Worm (Caenorhabditis elegans): Measurements from ENCODE around the gene F22B7.1.

The F22B7.1 gene

ce11 chrIII:8620259-8620658, 44.9 kb upstream of the F22B7.1 start:
- TF ChIP-seq hrde-1 (tag; optimal IDR thresholded peaks at IDR 0.05; ENCODE audit: borderline replicate concordance) (no peak), ceh-100 (GFP tag; IDR thresholded peaks at IDR 0.05) (no peak), ztf-25 (GFP tag; IDR thresholded peaks at IDR 0.05) (no peak), ztf-6 (GFP tag; IDR thresholded peaks at IDR 0.05) (no peak), somi-1 (GFP tag; optimal IDR thresholded peaks at IDR 0.05) (no peak), lin-26 (GFP tag; IDR thresholded peaks at IDR 0.05) (no peak), ztf-26 (tag; optimal IDR thresholded peaks at IDR 0.05) (no peak), zfh-2 (GFP tag; conservative IDR thresholded peaks at IDR 0.05) (no peak), rpc-1 (optimal IDR thresholded peaks at IDR 0.05) (no peak), rpc-1 (tag; optimal IDR thresholded peaks at IDR 0.05) (no peak), akir-1 (GFP tag; optimal IDR thresholded peaks at IDR 0.05) (no peak), snpc-1.1 (tag; optimal IDR thresholded peaks at IDR 0.05; ENCODE audit: insufficient read depth) (no peak), attf-6 (GFP tag; IDR thresholded peaks at IDR 0.05) (no peak), ztf-18 (tag; optimal IDR thresholded peaks at IDR 0.05) (no peak), madf-3 (GFP tag; IDR thresholded peaks at IDR 0.05) (no peak), B0261.1 (tag; optimal IDR thresholded peaks at IDR 0.05) (no peak)

- TF ChIP-seq B0261.1 (tag; optimal IDR thresholded peaks at IDR 0.05) = no peak
- TF ChIP-seq F57C9.4 (tag; optimal IDR thresholded peaks at IDR 0.05) = no peak
- TF ChIP-seq ztf-22 (GFP tag; optimal IDR thresholded peaks at IDR 0.05) = no peak
- TF ChIP-seq mcd-1 (GFP tag; IDR thresholded peaks at IDR 0.05) = no peak
- TF ChIP-seq ztf-18 (tag; optimal IDR thresholded peaks at IDR 0.05) = no peak
- TF ChIP-seq ceh-100 (GFP tag; IDR thresholded peaks at IDR 0.05) = no peak
- TF ChIP-seq C17E4.6 (GFP tag; IDR thresholded peaks at IDR 0.05) = no peak
- TF ChIP-seq hlh-26 (GFP tag; conservative IDR thresholded peaks at IDR 0.05) = no peak
- TF ChIP-seq C06A6.2 (GFP tag; conservative IDR thresholded peaks at IDR 0.05) = no peak
- no peak for TF ChIP-seq nfya-2 (GFP tag; IDR thresholded peaks at IDR 0.05)
- no peak for TF ChIP-seq lin-35 (GFP tag; optimal IDR thresholded peaks at IDR 0.05)
- no peak for TF ChIP-seq ceh-91 (GFP tag; IDR thresholded peaks at IDR 0.05)
- TF ChIP-seq snpc-1.3 (tag; optimal IDR thresholded peaks at IDR 0.05; ENCODE audit: insufficient read depth) = no peak
These were observed 44.1 kb upstream of the F22B7.1 start for ce11 chrIII:8621002-8621401.

ce11 chrIII:8621982-8622381, 43.2 kb upstream of the F22B7.1 start:
- TF ChIP-seq zim-3 (tag; optimal IDR thresholded peaks at IDR 0.05) (no peak), F52B5.7 (tag; optimal IDR thresholded peaks at IDR 0.05) (no peak), aptf-3 (GFP tag; IDR thresholded peaks at IDR 0.05) (no peak), F57A8.1 (GFP tag; optimal IDR thresholded peaks at IDR 0.05) (no peak), K11D2.4 (GFP tag; IDR thresholded peaks at IDR 0.05) (no peak), lir-1 (GFP tag; conservative IDR thresholded peaks at IDR 0.05) (no peak), ceh-91 (GFP tag; IDR thresholded peaks at IDR 0.05) (no peak), let-607 (tag; optimal IDR thresholded peaks at IDR 0.05) (no peak)

ce11 chrIII:8622435-8622834, 42.7 kb upstream of the F22B7.1 start, which contains the start of gene ceh-16:
Gene ceh-16 (plus strand): TSS chrIII:8622735.
- TF ChIP-seq ztf-3 (GFP tag; optimal IDR thresholded peaks at IDR 0.05) = no peak
- TF ChIP-seq rcor-1 (GFP tag; IDR thresholded peaks at IDR 0.05) = no peak
- TF ChIP-seq snpc-1.3 (tag; optimal IDR thresholded peaks at IDR 0.05; ENCODE audit: insufficient read depth) = no peak
- no peak for TF ChIP-seq ztf-26 (tag; optimal IDR thresholded peaks at IDR 0.05)
- no peak for TF ChIP-seq aptf-3 (GFP tag; IDR thresholded peaks at IDR 0.05)
- TF ChIP-seq F22D6.2 (tag; optimal IDR thresholded peaks at IDR 0.05) = no peak
- no peak for TF ChIP-seq nfyb-1 (GFP tag; IDR thresholded peaks at IDR 0.05)
- no peak for TF ChIP-seq F39B2.1 (GFP tag; IDR thresholded peaks at IDR 0.05)
- TF ChIP-seq zfh-2 (GFP tag; conservative IDR thresholded peaks at IDR 0.05) = no peak
- no peak for TF ChIP-seq hlh-26 (GFP tag; conservative IDR thresholded peaks at IDR 0.05)

All from whole organism, young adult.